3 worm cellular contexts compared by ENCODE assay signal in the genomic region with DNA sequence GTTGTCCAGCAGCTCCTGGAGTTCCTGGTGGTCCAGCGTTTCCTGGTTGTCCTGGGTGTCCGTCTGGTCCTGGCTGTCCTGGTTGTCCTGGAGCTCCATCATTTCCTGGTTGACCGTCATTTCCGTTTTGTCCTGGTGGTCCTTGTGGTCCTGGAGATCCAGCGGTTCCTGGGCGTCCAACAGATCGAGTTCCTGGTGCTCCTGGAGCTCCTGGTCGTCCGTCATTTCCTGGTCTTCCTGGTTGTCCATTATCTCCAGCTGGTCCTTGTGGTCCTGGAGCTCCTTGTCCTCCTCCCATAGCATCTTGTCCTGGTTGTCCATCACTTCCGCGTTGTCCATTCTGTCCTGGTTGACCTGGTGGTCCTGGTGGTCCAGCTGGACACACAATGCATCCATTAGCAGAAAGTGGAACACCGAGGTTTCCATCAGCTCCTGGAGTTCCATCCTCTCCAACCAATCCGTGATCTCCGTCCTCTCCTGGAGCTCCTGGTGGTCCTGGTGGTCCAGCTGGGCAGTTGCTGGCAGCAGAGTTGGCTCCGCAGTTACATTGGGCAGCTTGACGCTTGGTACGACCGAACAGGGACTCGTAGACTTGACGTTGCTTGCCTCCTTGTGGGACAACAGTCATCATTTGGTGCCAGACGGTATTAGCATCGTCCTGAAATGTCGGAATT.
TF ChIP-seq lines count a peak whose summit lies in the region.

No protein-coding gene starts in this region.

TF ChIP-seq in whole organism, L4 larva, 104 proteins besides CTCF, POLR2A, EP300 and RAD21:
- no peak for TF ChIP-seq arid-1 (GFP tag; conservative IDR thresholded peaks at IDR 0.05; lab: Robert Waterston, UW)
- TF ChIP-seq lim-7 (GFP tag; IDR thresholded peaks at IDR 0.05; lab: Robert Waterston, UW): no peak
- no peak for TF ChIP-seq daf-8 (GFP tag; IDR thresholded peaks at IDR 0.05; lab: Robert Waterston, UW)
- TF ChIP-seq gei-8 (GFP tag; optimal IDR thresholded peaks at IDR 0.05; lab: Kevin White, UChicago): peak; percentile 27
- TF ChIP-seq dmd-6 (GFP tag; IDR thresholded peaks at IDR 0.05; lab: Robert Waterston, UW): no peak
- no peak for TF ChIP-seq dve-1 (tag; optimal IDR thresholded peaks at IDR 0.05; lab: Kevin White, UChicago; ENCODE audit: insufficient read depth)
- no peak for TF ChIP-seq snpc-1.2 (GFP tag; IDR thresholded peaks at IDR 0.05; lab: Robert Waterston, UW)
- no peak for TF ChIP-seq sdz-12 (GFP tag; optimal IDR thresholded peaks at IDR 0.05; lab: Kevin White, UChicago)
- TF ChIP-seq unc-130 (GFP tag; optimal IDR thresholded peaks at IDR 0.05; lab: Kevin White, UChicago): no peak
- TF ChIP-seq madf-9 (GFP tag; conservative IDR thresholded peaks at IDR 0.05; lab: Robert Waterston, UW): no peak
- TF ChIP-seq egl-43 (GFP tag; IDR thresholded peaks at IDR 0.05; lab: Robert Waterston, UW): peak; percentile 49; the same call in 1 of the 2 replicates
- TF ChIP-seq hlh-11 (tag; optimal IDR thresholded peaks at IDR 0.05; lab: Kevin White, UChicago): peak; percentile 3
- TF ChIP-seq tra-1 (GFP tag; IDR thresholded peaks at IDR 0.05; lab: Robert Waterston, UW): 0 out of 2 replicates have a peak, but pooled peaks have one; percentile 20
- TF ChIP-seq set-16 (GFP tag; IDR thresholded peaks at IDR 0.05; lab: Robert Waterston, UW): peak; percentile 82

TF ChIP-seq in whole organism, late embryonic, 69 proteins besides CTCF, POLR2A, EP300 and RAD21:
- TF ChIP-seq elt-4 (tag; optimal IDR thresholded peaks at IDR 0.05; lab: Kevin White, UChicago) (peak; percentile 38), elt-2 (tag; optimal IDR thresholded peaks at IDR 0.05; lab: Kevin White, UChicago) (no peak)

TF ChIP-seq in whole organism, young adult, 124 proteins besides CTCF, POLR2A, EP300 and RAD21:
- no peak for TF ChIP-seq him-1 (tag; optimal IDR thresholded peaks at IDR 0.05; lab: Kevin White, UChicago)
- TF ChIP-seq egl-18 (GFP tag; IDR thresholded peaks at IDR 0.05; lab: Robert Waterston, UW): 0 out of 2 replicates have a peak, but pooled peaks have one; percentile 24
- peak; percentile 55; the same call in 1 of the 2 replicates for TF ChIP-seq cebp-2 (GFP tag; IDR thresholded peaks at IDR 0.05; lab: Robert Waterston, UW)
- TF ChIP-seq lin-40 (tag; optimal IDR thresholded peaks at IDR 0.05; lab: Kevin White, UChicago): peak; percentile 7
- TF ChIP-seq nfya-2 (GFP tag; IDR thresholded peaks at IDR 0.05; lab: Robert Waterston, UW): no peak
- peak; percentile 76; the same call in 1 of the 2 replicates for TF ChIP-seq zfh-2 (GFP tag; conservative IDR thresholded peaks at IDR 0.05; lab: Robert Waterston, UW)
- 0 out of 2 replicates have a peak, but pooled peaks have one; percentile 3 for TF ChIP-seq egrh-3 (GFP tag; IDR thresholded peaks at IDR 0.05; lab: Robert Waterston, UW)
- 0 out of 2 replicates have a peak, but pooled peaks have one; percentile 56 for TF ChIP-seq hsf-1 (GFP tag; IDR thresholded peaks at IDR 0.05; lab: Robert Waterston, UW)
